Fruit fly (Drosophila melanogaster) whole organism, embryonic: ENCODE measurements around the gene CG31343.

Experiments
- CG10209 ChIP-seq: fragments of 200-800 bp; sonication (Bioruptor generic); optimal IDR thresholded peaks from 3 replicates; lab custom pipeline; 2017; ENCODE audit warnings: missing biosample characterization, mild to moderate bottlenecking, missing genetic modification characterization, missing genetic modification reagents
- CG12155 ChIP-seq: fragments of 200-800 bp; sonication (Bioruptor generic); optimal IDR thresholded peaks from 3 replicates; lab custom pipeline; 2016; ENCODE audit warnings: missing biosample characterization, missing genetic modification characterization
- CG12236 ChIP-seq: fragments of 200-800 bp; sonication (Bioruptor generic); optimal IDR thresholded peaks from 2 replicates; lab custom pipeline; 2016; ENCODE audit warnings: missing biosample characterization, missing genetic modification characterization
- CG12942 ChIP-seq: fragments of 200-800 bp; sonication (Bioruptor generic); optimal IDR thresholded peaks from 3 replicates; lab custom pipeline; 2016; ENCODE audit warnings: missing biosample characterization, missing genetic modification characterization
- CG13894 ChIP-seq: fragments of 200-800 bp; sonication (Bioruptor generic); optimal IDR thresholded peaks from 3 replicates; lab custom pipeline; 2018; ENCODE audit warnings: missing biosample characterization, mild to moderate bottlenecking, missing genetic modification characterization, moderate library complexity
- CG1602 ChIP-seq: fragments of 200-800 bp; sonication (Bioruptor generic); optimal IDR thresholded peaks from 3 replicates; lab custom pipeline; 2016; ENCODE audit warnings: missing biosample characterization, missing genetic modification characterization
- CG17612 ChIP-seq: fragments of 200-800 bp; sonication (Bioruptor generic); IDR thresholded peaks from 2 replicates; pipeline ENCODE4 v1.3.6; 2022; ENCODE audit warnings: missing biosample characterization, missing genetic modification characterization
- CG17802 ChIP-seq: fragments of 200-800 bp; sonication (Bioruptor generic); optimal IDR thresholded peaks from 2 replicates; lab custom pipeline; 2018; ENCODE audit warnings: missing biosample characterization, mild to moderate bottlenecking, missing genetic modification characterization, moderate library complexity
- CG17829 ChIP-seq: fragments of 200-800 bp; optimal IDR thresholded peaks from 2 replicates; lab custom pipeline; 2019; ENCODE audit warnings: missing biosample characterization, mild to moderate bottlenecking, missing genetic modification characterization, moderate library complexity
- CG2120 ChIP-seq: fragments of 200-800 bp; sonication (Bioruptor generic); optimal IDR thresholded peaks from 3 replicates; lab custom pipeline; 2016; ENCODE audit warnings: missing biosample characterization, missing genetic modification characterization
- CG34376 ChIP-seq: fragments of 200-800 bp; sonication (Bioruptor generic); optimal IDR thresholded peaks from 2 replicates; lab custom pipeline; 2018; ENCODE audit warnings: missing biosample characterization, mild to moderate bottlenecking, missing genetic modification characterization
- CG4424 ChIP-seq: fragments of 200-800 bp; sonication (Bioruptor generic); optimal IDR thresholded peaks from 3 replicates; lab custom pipeline; 2016; ENCODE audit warnings: missing biosample characterization, missing genetic modification characterization
- CG4730 ChIP-seq: fragments of 200-800 bp; sonication (Bioruptor generic); IDR thresholded peaks from 2 replicates; pipeline ENCODE4 v1.3.6; 2022; ENCODE audit warnings: missing biosample characterization, missing genetic modification characterization
- CG7357 ChIP-seq: fragments of 200-800 bp; sonication (Bioruptor generic); IDR thresholded peaks from 3 replicates; pipeline ENCODE4 v1.3.6; 2022; ENCODE audit warnings: missing biosample characterization, missing genetic modification characterization
- CG8281 ChIP-seq: fragments of 200-800 bp; sonication (Bioruptor generic); optimal IDR thresholded peaks from 2 replicates; lab custom pipeline; 2018; ENCODE audit warnings: missing biosample characterization, mild to moderate bottlenecking, missing genetic modification characterization, moderate library complexity
- Chrac-16 ChIP-seq: fragments of 200-800 bp; sonication (Bioruptor generic); optimal IDR thresholded peaks from 3 replicates; lab custom pipeline; 2016; ENCODE audit warnings: missing biosample characterization, missing genetic modification characterization
- D19B ChIP-seq: fragments of 200-800 bp; sonication (Bioruptor generic); optimal IDR thresholded peaks from 2 replicates; lab custom pipeline; 2017; ENCODE audit warnings: missing biosample characterization, mild to moderate bottlenecking, missing genetic modification characterization
- Dip3 ChIP-seq: fragments of 200-800 bp; sonication (Bioruptor generic); optimal IDR thresholded peaks from 3 replicates; lab custom pipeline; 2016; ENCODE audit warnings: missing biosample characterization, missing genetic modification characterization
- Dll ChIP-seq: fragments of 200-800 bp; sonication (Bioruptor generic); IDR thresholded peaks from 4 replicates; pipeline ENCODE4 v1.3.6; 2022; ENCODE audit warnings: missing biosample characterization, missing genetic modification characterization; ENCODE audit not compliant: partially characterized antibody
- Drgx ChIP-seq: fragments of 200-800 bp; sonication (Bioruptor generic); IDR thresholded peaks from 2 replicates; pipeline ENCODE4 v1.3.6; 2022; ENCODE audit warnings: missing biosample characterization, missing genetic modification characterization
- Ets65A ChIP-seq: fragments of 200-800 bp; sonication (Bioruptor generic); peaks from one replicate; lab custom pipeline; 2016; ENCODE audit warnings: missing biosample characterization, missing genetic modification characterization
- HmgZ ChIP-seq: fragments of 200-800 bp; sonication (Bioruptor generic); optimal IDR thresholded peaks from 2 replicates; lab custom pipeline; 2018; ENCODE audit warnings: missing biosample characterization, mild to moderate bottlenecking, missing genetic modification characterization
- Kr ChIP-seq: fragments of 200-800 bp; sonication (Bioruptor generic); optimal IDR thresholded peaks from 2 replicates; lab custom pipeline; 2017; ENCODE audit warnings: missing biosample characterization, mild to moderate bottlenecking, missing genetic modification characterization
- Med ChIP-seq: fragments of 200-800 bp; sonication (Bioruptor generic); peaks from one replicate; lab custom pipeline; 2016; ENCODE audit warnings: missing biosample characterization, missing genetic modification characterization, mild to moderate bottlenecking, inconsistent platforms, moderate library complexity
- Mes4 ChIP-seq: fragments of 200-800 bp; sonication (Bioruptor generic); optimal IDR thresholded peaks from 2 replicates; lab custom pipeline; 2016; ENCODE audit warnings: missing biosample characterization, missing genetic modification characterization
- Nf-YA ChIP-seq: fragments of 200-800 bp; sonication (Bioruptor generic); IDR thresholded peaks from 2 replicates; pipeline ENCODE4 v1.3.6; 2022; ENCODE audit warnings: missing biosample characterization, missing genetic modification characterization
- Scr ChIP-seq: fragments of 200-800 bp; sonication (Bioruptor generic); IDR thresholded peaks from 2 replicates; pipeline ENCODE4 v1.3.6; 2022; ENCODE audit warnings: missing biosample characterization, missing genetic modification characterization; ENCODE audit not compliant: partially characterized antibody
- ara ChIP-seq: fragments of 200-800 bp; sonication (Bioruptor generic); IDR thresholded peaks from 2 replicates; pipeline ENCODE4 v1.3.6; 2022; ENCODE audit warnings: missing biosample characterization, missing genetic modification characterization
- chif ChIP-seq, 2 experiments: fragments of 200-800 bp; sonication (Bioruptor generic); optimal IDR thresholded peaks; 3 replicates each; lab custom pipeline; 2016; ENCODE audit warnings: missing biosample characterization in 2 of 2, missing genetic modification characterization in 2 of 2
- dmrt99B ChIP-seq: fragments of 200-800 bp; sonication (Bioruptor generic); optimal IDR thresholded peaks from 2 replicates; lab custom pipeline; 2018; ENCODE audit warnings: missing biosample characterization, mild to moderate bottlenecking, missing genetic modification characterization, moderate library complexity
- dpn ChIP-seq, 2 experiments: fragments of 200-800 bp; sonication (Bioruptor generic); optimal IDR thresholded peaks; 3 replicates each; lab custom pipeline; 2016; ENCODE audit warnings: missing biosample characterization in 2 of 2, missing genetic modification characterization in 2 of 2
- dysf ChIP-seq: fragments of 200-800 bp; sonication (Bioruptor generic); IDR thresholded peaks from 3 replicates; pipeline ENCODE4 v1.3.6; 2022; ENCODE audit warnings: missing biosample characterization, missing genetic modification characterization
- ewg ChIP-seq: fragments of 200-800 bp; sonication (Bioruptor generic); optimal IDR thresholded peaks from 3 replicates; lab custom pipeline; 2017; ENCODE audit warnings: mild to moderate bottlenecking, missing biosample characterization, missing genetic modification reagents, missing genetic modification characterization
- gsb ChIP-seq: fragments of 200-800 bp; sonication (Bioruptor generic); IDR thresholded peaks from 2 replicates; pipeline ENCODE4 v1.3.6; 2022; ENCODE audit warnings: missing biosample characterization, missing genetic modification characterization
- lab ChIP-seq: fragments of 200-800 bp; sonication (Bioruptor generic); optimal IDR thresholded peaks from 3 replicates; lab custom pipeline; 2017; ENCODE audit warnings: missing biosample characterization, missing genetic modification characterization, mild to moderate bottlenecking, moderate library complexity, missing genetic modification reagents
- lola ChIP-seq, 3 experiments: fragments of >200 bp in 2 of 3; fragments of 200-800 bp in 1 of 3; sonication (Bioruptor generic) in 1 of 3; optimal IDR thresholded peaks; 2 replicates each; lab custom pipeline; 2017 to 2019; ENCODE audit warnings: missing biosample characterization in 3 of 3, missing genetic modification characterization in 3 of 3, mild to moderate bottlenecking in 1 of 3, moderate library complexity in 1 of 3
- nom ChIP-seq: fragments of 200-800 bp; sonication (Bioruptor generic); optimal IDR thresholded peaks from 2 replicates; lab custom pipeline; 2017; ENCODE audit warnings: missing biosample characterization, missing genetic modification characterization, mild to moderate bottlenecking, moderate library complexity, missing genetic modification reagents
- otp ChIP-seq: fragments of 200-800 bp; sonication (Bioruptor generic); IDR thresholded peaks from 3 replicates; pipeline ENCODE4, ENCODE4 v1.3.6; 2022; ENCODE audit warnings: missing biosample characterization, missing genetic modification characterization
- salm ChIP-seq: fragments of 200-800 bp; sonication (Bioruptor generic); optimal IDR thresholded peaks from 2 replicates; lab custom pipeline; 2018; ENCODE audit warnings: missing biosample characterization, mild to moderate bottlenecking, missing genetic modification characterization
- scrt ChIP-seq: fragments of 200-800 bp; sonication (Bioruptor generic); optimal IDR thresholded peaks from 2 replicates; lab custom pipeline; 2018; ENCODE audit warnings: missing biosample characterization, mild to moderate bottlenecking, missing genetic modification characterization, moderate library complexity
- sens ChIP-seq: fragments of 200-800 bp; sonication (Bioruptor generic); peaks from one replicate; lab custom pipeline; 2016; ENCODE audit warnings: missing biosample characterization, missing genetic modification characterization
- seq ChIP-seq: fragments of 200-800 bp; sonication (Bioruptor generic); IDR thresholded peaks from 2 replicates; pipeline ENCODE4 v1.3.6; 2022; ENCODE audit warnings: missing biosample characterization, missing genetic modification characterization
- slbo ChIP-seq: fragments of 200-800 bp; sonication (Bioruptor generic); IDR thresholded peaks from 2 replicates; pipeline ENCODE4 v1.3.6; 2022; ENCODE audit warnings: missing biosample characterization, missing genetic modification characterization
- sug ChIP-seq: fragments of 200-800 bp; optimal IDR thresholded peaks from 2 replicates; lab custom pipeline; 2019; ENCODE audit warnings: missing biosample characterization, mild to moderate bottlenecking, missing genetic modification characterization, moderate library complexity
- tap ChIP-seq: fragments of 200-800 bp; optimal IDR thresholded peaks from 3 replicates; lab custom pipeline; 2019; ENCODE audit warnings: missing biosample characterization, mild to moderate bottlenecking, missing genetic modification characterization, moderate library complexity
- tin ChIP-seq: fragments of 200-800 bp; sonication (Bioruptor generic); optimal IDR thresholded peaks from 3 replicates; lab custom pipeline; 2016; ENCODE audit warnings: missing biosample characterization, missing genetic modification characterization
- vvl ChIP-seq: fragments of 200-800 bp; sonication (Bioruptor generic); IDR thresholded peaks from 2 replicates; pipeline ENCODE4 v1.3.6; 2022; ENCODE audit warnings: missing biosample characterization, missing genetic modification characterization
- wek ChIP-seq: fragments of 200-800 bp; sonication (Bioruptor generic); optimal IDR thresholded peaks from 3 replicates; lab custom pipeline; 2018; ENCODE audit warnings: missing biosample characterization, mild to moderate bottlenecking, missing genetic modification characterization, moderate library complexity
- zen ChIP-seq: fragments of 200-800 bp; sonication (Bioruptor generic); optimal IDR thresholded peaks from 3 replicates; lab custom pipeline; 2018; ENCODE audit warnings: missing biosample characterization, mild to moderate bottlenecking, missing genetic modification characterization, moderate library complexity
- zfh1 ChIP-seq: fragments of 200-800 bp; sonication (Bioruptor generic); IDR thresholded peaks from 3 replicates; pipeline ENCODE4 v1.3.6; 2022; ENCODE audit warnings: missing biosample characterization, missing genetic modification characterization
- zfh2 ChIP-seq: fragments of 200-800 bp; sonication (Bioruptor generic); optimal IDR thresholded peaks from 2 replicates; lab custom pipeline; 2016; ENCODE audit warnings: missing biosample characterization, missing genetic modification characterization

CG31343 gene

DNA sequence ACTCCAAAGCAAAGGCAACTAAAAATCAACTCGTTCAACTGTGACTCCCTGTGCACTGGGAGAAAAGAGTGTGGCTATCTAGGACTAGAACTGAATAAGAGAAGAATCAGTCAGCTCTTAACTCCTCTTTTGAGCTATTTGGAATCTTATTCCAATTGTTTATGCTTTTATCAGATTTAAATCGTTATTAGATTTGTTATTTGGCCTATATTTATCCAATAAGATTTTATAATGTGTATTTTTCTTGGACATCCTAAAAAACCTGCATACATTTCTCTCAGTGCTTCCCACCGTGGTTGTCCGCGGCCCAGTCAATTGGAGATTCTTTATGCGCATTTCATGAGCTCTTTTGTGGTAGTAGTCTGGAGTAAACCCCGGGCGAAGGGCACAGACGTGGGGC is 36.4 kb downstream of the CG31343 start (continued):
- peak; percentile 14 for TF ChIP-seq D19B (GFP tag; lab: Kevin White, UChicago)
- peak; percentile 82 for TF ChIP-seq nom (GFP tag; lab: Kevin White, UChicago)
- no peak for TF ChIP-seq zen (tag; lab: Kevin White, UChicago)
- 0 out of 2 replicates have a peak, but pooled peaks have one; percentile 22 for TF ChIP-seq ara (GFP tag; lab: Robert Waterston, UW)
- peak; percentile 91 for TF ChIP-seq Med (GFP tag; lab: Kevin White, UChicago)
- TF ChIP-seq CG4424 (GFP tag; lab: Kevin White, UChicago): peak; percentile 65
- TF ChIP-seq CG12236: peak; percentile 28
- TF ChIP-seq CG13894 (tag; lab: Kevin White, UChicago): no peak
- TF ChIP-seq lola (GFP tag; optimal IDR thresholded peaks at IDR 0.05; lab: Kevin White, UChicago): peak in 1 of 3 experiments; percentile 71
- TF ChIP-seq Dll (GFP tag; lab: Robert Waterston, UW): no peak
- TF ChIP-seq chif (GFP tag; optimal IDR thresholded peaks at IDR 0.05; lab: Kevin White, UChicago): peak; percentile 51 to 66
- peak; percentile 36; the same call in 1 of the 3 replicates for TF ChIP-seq otp (GFP tag; lab: Robert Waterston, UW)
- peak; percentile 78 for TF ChIP-seq Drgx (GFP tag; lab: Robert Waterston, UW)
- peak; percentile 72 for TF ChIP-seq CG2120
- TF ChIP-seq CG17612 (GFP tag; lab: Robert Waterston, UW): no peak
- peak; percentile 98 for TF ChIP-seq Ets65A (GFP tag; lab: Kevin White, UChicago)
- no peak for TF ChIP-seq wek (GFP tag; lab: Kevin White, UChicago)
- TF ChIP-seq scrt (GFP tag; lab: Kevin White, UChicago): peak; percentile 24
- peak; percentile 65 for TF ChIP-seq lab (GFP tag; lab: Kevin White, UChicago)
- peak; percentile 53 for TF ChIP-seq CG1602 (GFP tag; lab: Kevin White, UChicago)
- peak; percentile 55 for TF ChIP-seq tin (GFP tag; lab: Kevin White, UChicago)
- peak; percentile 14 for TF ChIP-seq CG17802 (tag; lab: Kevin White, UChicago)
- TF ChIP-seq sens (GFP tag; lab: Kevin White, UChicago): peak; percentile 95
- peak; percentile 17 for TF ChIP-seq sug (tag; lab: Kevin White, UChicago)
- peak; percentile 23 for TF ChIP-seq HmgZ (tag; lab: Kevin White, UChicago)
- TF ChIP-seq seq (GFP tag; lab: Robert Waterston, UW): peak; percentile 74
- no peak for TF ChIP-seq Kr (GFP tag; lab: Kevin White, UChicago)
- peak; percentile 55 for TF ChIP-seq Dip3
- no peak for TF ChIP-seq CG34376
- TF ChIP-seq gsb: peak; percentile 61
- TF ChIP-seq vvl (GFP tag; lab: Robert Waterston, UW): peak; percentile 65
- peak; percentile 61 for TF ChIP-seq Chrac-16
- TF ChIP-seq ewg (GFP tag; lab: Kevin White, UChicago): peak; percentile 33
- peak; percentile 70 for TF ChIP-seq CG17829 (tag; lab: Kevin White, UChicago)
- TF ChIP-seq zfh1: peak; percentile 61; the same call in 1 of the 3 replicates
- TF ChIP-seq dmrt99B (tag; lab: Kevin White, UChicago): peak; percentile 77
- TF ChIP-seq zfh2: peak; percentile 18
- peak; percentile 3 for TF ChIP-seq salm (tag; lab: Kevin White, UChicago)
- TF ChIP-seq CG10209 (GFP tag; lab: Kevin White, UChicago): peak; percentile 69
- TF ChIP-seq CG4730 (GFP tag; lab: Robert Waterston, UW): peak; percentile 27; the same call in 1 of the 2 replicates
- peak; percentile 48 for TF ChIP-seq Mes4
- TF ChIP-seq CG8281: peak; percentile 19
- peak; percentile 51 for TF ChIP-seq CG12155
- TF ChIP-seq CG12942: peak; percentile 38
- peak; percentile 58; the same call in 2 of the 3 replicates for TF ChIP-seq CG7357 (GFP tag; lab: Robert Waterston, UW)
- TF ChIP-seq Scr (GFP tag; lab: Robert Waterston, UW): no peak
- TF ChIP-seq Nf-YA: 0 out of 2 replicates have a peak, but pooled peaks have one; percentile 43
- peak; percentile 86; the same call in 2 of the 3 replicates for TF ChIP-seq dysf (GFP tag; lab: Robert Waterston, UW)
- TF ChIP-seq slbo (GFP tag; lab: Robert Waterston, UW): peak; percentile 67
- TF ChIP-seq dpn (GFP tag; optimal IDR thresholded peaks at IDR 0.05; lab: Kevin White, UChicago): peak; percentile 63 to 65
- TF ChIP-seq tap: peak; percentile 47
